Fruit fly (Drosophila melanogaster) whole organism, embryonic: Measurements from ENCODE around the gene CG14105.
A peak's percentile ranks its signal among the peaks of the same experiment; 100 is the strongest.

ENCODE experiments used
- Atf-2 ChIP-seq: fragments of 200-800 bp; sonication (Bioruptor generic); optimal IDR thresholded peaks from 2 replicates; lab custom pipeline; 2016; ENCODE audit warnings: missing biosample characterization, missing genetic modification characterization
- B-H2 ChIP-seq: fragments of 200-800 bp; sonication (Bioruptor generic); optimal IDR thresholded peaks from 2 replicates; lab custom pipeline; 2018; ENCODE audit warnings: missing biosample characterization, mild to moderate bottlenecking, missing genetic modification characterization
- CG10267 ChIP-seq: fragments of 200-800 bp; sonication (Bioruptor generic); optimal IDR thresholded peaks from 2 replicates; lab custom pipeline; 2018; ENCODE audit warnings: missing biosample characterization, mild to moderate bottlenecking, missing genetic modification characterization, moderate library complexity
- CG12659 ChIP-seq: fragments of 200-800 bp; sonication (Bioruptor generic); optimal IDR thresholded peaks from 3 replicates; lab custom pipeline; 2017; ENCODE audit warnings: mild to moderate bottlenecking, missing biosample characterization, missing genetic modification reagents, missing genetic modification characterization
- CG14050 ChIP-seq: fragments of 200-800 bp; sonication (Bioruptor generic); IDR thresholded peaks from 3 replicates; pipeline ENCODE4 v1.3.6; 2022; ENCODE audit warnings: missing biosample characterization, missing genetic modification characterization
- CG15073 ChIP-seq: fragments of 200-800 bp; sonication (Bioruptor generic); optimal IDR thresholded peaks from 2 replicates; lab custom pipeline; 2016; ENCODE audit warnings: missing biosample characterization, missing genetic modification characterization
- CG1602 ChIP-seq: fragments of 200-800 bp; sonication (Bioruptor generic); optimal IDR thresholded peaks from 3 replicates; lab custom pipeline; 2016; ENCODE audit warnings: missing biosample characterization, missing genetic modification characterization
- CG18262 ChIP-seq: fragments of 200-800 bp; optimal IDR thresholded peaks from 3 replicates; lab custom pipeline; 2019; ENCODE audit warnings: missing biosample characterization, mild to moderate bottlenecking, missing genetic modification characterization, moderate library complexity
- CG2875 ChIP-seq: fragments of 200-800 bp; sonication (Bioruptor generic); optimal IDR thresholded peaks from 2 replicates; lab custom pipeline; 2017; ENCODE audit warnings: missing biosample characterization, mild to moderate bottlenecking, missing genetic modification characterization, missing genetic modification reagents
- CG32532 ChIP-seq: fragments of 200-800 bp; sonication (Bioruptor generic); IDR thresholded peaks from 2 replicates; pipeline ENCODE4 v1.3.6; 2022; ENCODE audit warnings: missing biosample characterization, missing genetic modification characterization
- CG33557 ChIP-seq: fragments of 200-800 bp; sonication (Bioruptor generic); optimal IDR thresholded peaks from 2 replicates; lab custom pipeline; 2019; ENCODE audit warnings: missing biosample characterization, mild to moderate bottlenecking, missing genetic modification characterization, moderate library complexity
- CG3838 ChIP-seq: fragments of 200-800 bp; sonication (Bioruptor generic); optimal IDR thresholded peaks from 3 replicates; lab custom pipeline; 2016; ENCODE audit warnings: missing biosample characterization, missing genetic modification characterization
- CG43689 ChIP-seq: fragments of 200-800 bp; sonication (Bioruptor generic); IDR thresholded peaks from 2 replicates; pipeline ENCODE4 v1.3.6; 2022; ENCODE audit warnings: missing biosample characterization, missing genetic modification characterization
- CG4820 ChIP-seq: fragments of 200-800 bp; sonication (Bioruptor generic); optimal IDR thresholded peaks from 3 replicates; lab custom pipeline; 2016; ENCODE audit warnings: missing biosample characterization, missing genetic modification characterization
- CG6791 ChIP-seq: fragments of 200-800 bp; sonication (Bioruptor generic); IDR thresholded peaks from 3 replicates; pipeline ENCODE4 v1.3.6; 2022; ENCODE audit warnings: missing biosample characterization, missing genetic modification characterization; ENCODE audit not compliant: partially characterized antibody
- CG7357 ChIP-seq: fragments of 200-800 bp; sonication (Bioruptor generic); IDR thresholded peaks from 3 replicates; pipeline ENCODE4 v1.3.6; 2022; ENCODE audit warnings: missing biosample characterization, missing genetic modification characterization
- CG7987 ChIP-seq: fragments of 200-800 bp; sonication (Bioruptor generic); optimal IDR thresholded peaks from 2 replicates; lab custom pipeline; 2018; ENCODE audit warnings: missing biosample characterization, mild to moderate bottlenecking, missing genetic modification characterization, moderate library complexity
- CrebB ChIP-seq: fragments of 200-800 bp; sonication (Bioruptor generic); optimal IDR thresholded peaks from 3 replicates; lab custom pipeline; 2018; ENCODE audit warnings: missing biosample characterization, mild to moderate bottlenecking, missing genetic modification characterization
- D19A ChIP-seq: fragments of 200-800 bp; optimal IDR thresholded peaks from 3 replicates; lab custom pipeline; 2019; ENCODE audit warnings: missing biosample characterization, mild to moderate bottlenecking, missing genetic modification characterization, moderate library complexity
- D19B ChIP-seq: fragments of 200-800 bp; sonication (Bioruptor generic); optimal IDR thresholded peaks from 2 replicates; lab custom pipeline; 2017; ENCODE audit warnings: missing biosample characterization, mild to moderate bottlenecking, missing genetic modification characterization
- E2f1 ChIP-seq: fragments of 200-800 bp; sonication (Bioruptor generic); IDR thresholded peaks from 2 replicates; pipeline ENCODE4 v1.3.6; 2022; ENCODE audit warnings: missing biosample characterization, missing genetic modification characterization
- ERR ChIP-seq: fragments of 200-800 bp; sonication (Bioruptor generic); optimal IDR thresholded peaks from 2 replicates; lab custom pipeline; 2016; ENCODE audit warnings: missing biosample characterization, missing genetic modification characterization
- Fer3 ChIP-seq: fragments of 200-800 bp; sonication (Bioruptor generic); optimal IDR thresholded peaks from 2 replicates; lab custom pipeline; 2018; ENCODE audit warnings: missing biosample characterization, mild to moderate bottlenecking, missing genetic modification characterization, moderate library complexity
- HLHmδ ChIP-seq: fragments of 200-800 bp; sonication (Bioruptor generic); optimal IDR thresholded peaks from 2 replicates; lab custom pipeline; 2018; ENCODE audit warnings: missing biosample characterization, mild to moderate bottlenecking, missing genetic modification characterization, moderate library complexity
- Jarid2 ChIP-seq: fragments of 200-800 bp; sonication (Bioruptor generic); optimal IDR thresholded peaks from 3 replicates; lab custom pipeline; 2017; ENCODE audit warnings: mild to moderate bottlenecking, missing biosample characterization, missing genetic modification reagents, missing genetic modification characterization
- NK7.1 ChIP-seq: fragments of 200-800 bp; sonication (Bioruptor generic); optimal IDR thresholded peaks from 3 replicates; lab custom pipeline; 2016; ENCODE audit warnings: missing biosample characterization, missing genetic modification characterization
- Sin3A ChIP-seq: fragments of >200 bp; optimal IDR thresholded peaks from 2 replicates; lab custom pipeline; 2018
- ap ChIP-seq: fragments of 200-800 bp; sonication (Bioruptor generic); IDR thresholded peaks from 2 replicates; pipeline ENCODE4 v1.3.6; 2022; ENCODE audit warnings: missing biosample characterization, missing genetic modification characterization
- ara ChIP-seq: fragments of 200-800 bp; sonication (Bioruptor generic); IDR thresholded peaks from 2 replicates; pipeline ENCODE4 v1.3.6; 2022; ENCODE audit warnings: missing biosample characterization, missing genetic modification characterization
- chn ChIP-seq: fragments of 200-800 bp; sonication (Bioruptor generic); optimal IDR thresholded peaks from 2 replicates; lab custom pipeline; 2016; ENCODE audit warnings: missing biosample characterization, missing genetic modification characterization
- cwo ChIP-seq: fragments of 200-800 bp; sonication (Bioruptor generic); optimal IDR thresholded peaks from 3 replicates; lab custom pipeline; 2017; ENCODE audit warnings: missing biosample characterization, missing genetic modification characterization, mild to moderate bottlenecking, moderate library complexity, missing genetic modification reagents
- dpn ChIP-seq, 2 experiments: fragments of 200-800 bp; sonication (Bioruptor generic); optimal IDR thresholded peaks; 3 replicates each; lab custom pipeline; 2016; ENCODE audit warnings: missing biosample characterization in 2 of 2, missing genetic modification characterization in 2 of 2
- ems ChIP-seq: fragments of 200-800 bp; sonication (Bioruptor generic); optimal IDR thresholded peaks from 3 replicates; lab custom pipeline; 2016; ENCODE audit warnings: missing biosample characterization, missing genetic modification characterization
- ftz-f1 ChIP-seq: fragments of 200-800 bp; sonication (Bioruptor generic); optimal IDR thresholded peaks from 2 replicates; lab custom pipeline; 2016; ENCODE audit warnings: missing biosample characterization, missing genetic modification characterization
- gfzf ChIP-seq: fragments of 200-800 bp; sonication (Bioruptor generic); optimal IDR thresholded peaks from 2 replicates; lab custom pipeline; 2016; ENCODE audit warnings: missing biosample characterization, mild to moderate bottlenecking, missing genetic modification characterization, moderate library complexity
- kni ChIP-seq: fragments of 200-800 bp; sonication (Bioruptor generic); optimal IDR thresholded peaks from 3 replicates; lab custom pipeline; 2017; ENCODE audit warnings: mild to moderate bottlenecking, missing biosample characterization, missing genetic modification reagents, missing genetic modification characterization
- lab ChIP-seq: fragments of 200-800 bp; sonication (Bioruptor generic); optimal IDR thresholded peaks from 3 replicates; lab custom pipeline; 2017; ENCODE audit warnings: missing biosample characterization, missing genetic modification characterization, mild to moderate bottlenecking, moderate library complexity, missing genetic modification reagents
- mirr ChIP-seq: fragments of 200-800 bp; sonication (Bioruptor generic); optimal IDR thresholded peaks from 3 replicates; lab custom pipeline; 2018; ENCODE audit warnings: missing biosample characterization, mild to moderate bottlenecking, missing genetic modification characterization
- nom ChIP-seq: fragments of 200-800 bp; sonication (Bioruptor generic); optimal IDR thresholded peaks from 2 replicates; lab custom pipeline; 2017; ENCODE audit warnings: missing biosample characterization, missing genetic modification characterization, mild to moderate bottlenecking, moderate library complexity, missing genetic modification reagents
- oc ChIP-seq: fragments of 200-800 bp; sonication (Bioruptor generic); optimal IDR thresholded peaks from 2 replicates; lab custom pipeline; 2018; ENCODE audit warnings: missing biosample characterization, mild to moderate bottlenecking, missing genetic modification characterization, moderate library complexity
- pb ChIP-seq: fragments of 200-800 bp; sonication (Bioruptor generic); optimal IDR thresholded peaks from 3 replicates; lab custom pipeline; 2016; ENCODE audit warnings: missing biosample characterization, missing genetic modification characterization
- pzg ChIP-seq: fragments of 200-800 bp; sonication (Bioruptor generic); optimal IDR thresholded peaks from 3 replicates; lab custom pipeline; 2018; ENCODE audit warnings: missing biosample characterization, mild to moderate bottlenecking, missing genetic modification characterization, moderate library complexity
- repo ChIP-seq: fragments of 200-800 bp; sonication (Bioruptor generic); optimal IDR thresholded peaks from 2 replicates; lab custom pipeline; 2016; ENCODE audit warnings: missing biosample characterization, missing genetic modification characterization
- seq ChIP-seq: fragments of 200-800 bp; sonication (Bioruptor generic); IDR thresholded peaks from 2 replicates; pipeline ENCODE4 v1.3.6; 2022; ENCODE audit warnings: missing biosample characterization, missing genetic modification characterization
- sob ChIP-seq: fragments of 200-800 bp; sonication (Bioruptor generic); IDR thresholded peaks from 2 replicates; pipeline ENCODE4 v1.3.6; 2022; ENCODE audit warnings: missing biosample characterization, missing genetic modification characterization
- stwl ChIP-seq: fragments of 200-800 bp; sonication (Bioruptor generic); optimal IDR thresholded peaks from 3 replicates; lab custom pipeline; 2018; ENCODE audit warnings: missing biosample characterization, mild to moderate bottlenecking, missing genetic modification characterization, moderate library complexity
- toy ChIP-seq: fragments of 200-800 bp; sonication (Bioruptor generic); IDR thresholded peaks from 2 replicates; pipeline ENCODE4 v1.3.6; 2022; ENCODE audit warnings: missing biosample characterization, missing genetic modification characterization
- vfl ChIP-seq: fragments of 200-800 bp; sonication (Bioruptor generic); optimal IDR thresholded peaks from 2 replicates; lab custom pipeline; 2016; ENCODE audit warnings: missing biosample characterization, missing genetic modification characterization
- vnd ChIP-seq: fragments of 200-800 bp; sonication (Bioruptor generic); IDR thresholded peaks from 3 replicates; pipeline ENCODE4 v1.3.6; 2022; ENCODE audit warnings: missing biosample characterization, missing genetic modification characterization; ENCODE audit not compliant: partially characterized antibody
- zfh2 ChIP-seq: fragments of 200-800 bp; sonication (Bioruptor generic); optimal IDR thresholded peaks from 2 replicates; lab custom pipeline; 2016; ENCODE audit warnings: missing biosample characterization, missing genetic modification characterization

CG14105 gene

dm6 chr3L:13450177-13450793 lies 23.8 kb upstream of the CG14105 start, which contains the start of the genes JMJD7 and CG10738 (continued):
- TF ChIP-seq repo (GFP tag; lab: Kevin White, UChicago), result peak; percentile 49
- TF ChIP-seq CG3838 (GFP tag; lab: Kevin White, UChicago), result no peak
- peak; percentile 18 for TF ChIP-seq CG12659 (GFP tag; lab: Kevin White, UChicago)
- TF ChIP-seq CG4820, result peak; percentile 62
- peak; percentile 31 for TF ChIP-seq zfh2
- no peak for TF ChIP-seq oc (tag; lab: Kevin White, UChicago)
- TF ChIP-seq CG6791, result no peak
- TF ChIP-seq vfl, result no peak
- no peak for TF ChIP-seq CG33557 (GFP tag; lab: Kevin White, UChicago)
- TF ChIP-seq CG18262 (tag; lab: Kevin White, UChicago), result peak; percentile 51
- peak; percentile 70; the same call in 1 of the 2 replicates for TF ChIP-seq ap (GFP tag; lab: Robert Waterston, UW)
- TF ChIP-seq Atf-2 (GFP tag; lab: Kevin White, UChicago), result no peak
- peak; percentile 68 for TF ChIP-seq nom (GFP tag; lab: Kevin White, UChicago)
- TF ChIP-seq mirr (GFP tag; lab: Kevin White, UChicago), result peak; percentile 27
- TF ChIP-seq CG14050, result peak; percentile 63; the same call in 2 of the 3 replicates
- peak; percentile 45; the same call in 1 of the 3 replicates for TF ChIP-seq CG7357
- no peak for TF ChIP-seq B-H2
- peak; percentile 87 for TF ChIP-seq gfzf (GFP tag; lab: Kevin White, UChicago)
- TF ChIP-seq vnd (GFP tag; lab: Robert Waterston, UW), result no peak
- TF ChIP-seq HLHmδ (GFP tag; lab: Kevin White, UChicago), result no peak
- TF ChIP-seq seq (GFP tag; lab: Robert Waterston, UW), result peak; percentile 36; the same call in 1 of the 2 replicates
- peak; percentile 33 for TF ChIP-seq stwl (tag; lab: Kevin White, UChicago)
- TF ChIP-seq pb (GFP tag; lab: Kevin White, UChicago), result peak; percentile 39
- peak; percentile 72 for TF ChIP-seq CG10267 (tag; lab: Kevin White, UChicago)
- TF ChIP-seq Jarid2, result no peak
- peak; percentile 74 for TF ChIP-seq CG7987 (GFP tag; lab: Kevin White, UChicago)
- TF ChIP-seq D19B, result peak; percentile 18
- peak in 1 of 2 experiments; percentile 15 for TF ChIP-seq dpn (GFP tag; optimal IDR thresholded peaks at IDR 0.05; lab: Kevin White, UChicago)
- peak; percentile 22 for TF ChIP-seq Sin3A (lab: Kevin White, UChicago)
- peak; percentile 39 for TF ChIP-seq CG15073 (GFP tag; lab: Kevin White, UChicago)
- TF ChIP-seq ftz-f1 (GFP tag; lab: Kevin White, UChicago), result peak; percentile 56
- TF ChIP-seq cwo (GFP tag; lab: Kevin White, UChicago), result peak; percentile 21
- TF ChIP-seq CrebB, result no peak
- peak; percentile 79 for TF ChIP-seq sob (GFP tag; lab: Robert Waterston, UW)
- peak; percentile 61 for TF ChIP-seq E2f1 (GFP tag; lab: Robert Waterston, UW)
- peak; percentile 63 for TF ChIP-seq D19A
- TF ChIP-seq CG32532 (GFP tag; lab: Robert Waterston, UW), result peak; percentile 85
- peak; percentile 42; the same call in 1 of the 2 replicates for TF ChIP-seq ara (GFP tag; lab: Robert Waterston, UW)
- TF ChIP-seq NK7.1 (GFP tag; lab: Kevin White, UChicago), result no peak
- peak; percentile 35 for TF ChIP-seq Fer3 (tag; lab: Kevin White, UChicago)
- TF ChIP-seq lab, result peak; percentile 87
- TF ChIP-seq pzg (GFP tag; lab: Kevin White, UChicago), result peak; percentile 64
- TF ChIP-seq ems (GFP tag; lab: Kevin White, UChicago), result peak; percentile 7
- no peak for TF ChIP-seq ERR (GFP tag; lab: Kevin White, UChicago)
- TF ChIP-seq kni (GFP tag; lab: Kevin White, UChicago), result no peak
- TF ChIP-seq CG43689 (GFP tag; lab: Robert Waterston, UW), result no peak
- no peak for TF ChIP-seq chn (GFP tag; lab: Kevin White, UChicago)
- TF ChIP-seq toy (GFP tag; lab: Robert Waterston, UW), result peak; percentile 25; the same call in 1 of the 2 replicates
- TF ChIP-seq CG1602 (GFP tag; lab: Kevin White, UChicago), result no peak
- no peak for TF ChIP-seq CG2875 (GFP tag; lab: Kevin White, UChicago)
